Worm (Caenorhabditis elegans): ENCODE measurements around the gene F11C1.4.

DNA sequence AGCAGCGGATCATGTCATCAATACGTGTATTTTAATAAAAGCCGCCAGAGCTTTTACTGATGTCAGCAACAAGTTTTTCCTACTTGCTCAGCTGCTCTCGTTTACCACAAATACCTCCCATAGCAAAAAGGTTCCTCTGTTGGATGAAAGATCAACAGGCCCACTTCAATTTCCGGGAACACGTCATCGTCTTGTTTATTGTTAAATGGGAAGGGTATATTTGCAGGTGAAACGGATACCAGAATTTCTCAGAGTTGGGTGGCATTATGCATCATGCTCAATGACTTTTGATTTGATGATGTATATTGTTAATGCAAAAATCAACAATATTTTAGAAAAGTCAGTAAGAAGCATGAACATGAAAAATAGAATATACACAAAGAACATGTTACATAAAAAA lies 25.7 kb upstream of the F11C1.4 start:
- TF ChIP-seq him-1 (tag; optimal IDR thresholded peaks at IDR 0.05): no peak
- no peak for TF ChIP-seq W03F9.2 (tag; optimal IDR thresholded peaks at IDR 0.05)
